Worm (Caenorhabditis elegans): Measurements from ENCODE around the gene tag-151.

DNA sequence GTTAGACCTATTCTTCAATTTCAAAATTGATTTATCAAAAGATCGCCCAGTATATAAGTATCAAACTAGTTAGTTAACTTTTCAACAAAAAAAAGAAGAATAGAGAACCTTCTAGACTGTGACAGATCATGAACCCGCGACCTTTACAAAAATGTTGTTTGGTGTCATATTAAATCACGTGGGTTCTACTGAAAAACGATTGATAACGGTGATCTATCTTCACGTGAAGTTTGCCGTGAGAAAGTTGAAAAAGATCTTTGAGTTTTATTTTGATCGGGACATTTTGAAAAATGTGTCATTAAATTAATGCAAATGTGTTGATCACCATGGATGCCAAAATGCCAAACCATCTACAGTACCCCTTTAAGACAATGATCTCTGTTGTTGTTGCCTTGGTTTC is 38.3 kb downstream of the tag-151 start:
- TF ChIP-seq him-1 (tag; optimal IDR thresholded peaks at IDR 0.05) = no peak
- no peak for TF ChIP-seq dao-5 (tag; optimal IDR thresholded peaks at IDR 0.05)
- no peak for TF ChIP-seq W03F9.2 (tag; optimal IDR thresholded peaks at IDR 0.05)
